Worm (Caenorhabditis elegans) whole organism, L1 larva: Measurements from ENCODE around the gene twk-21.

Experiments
- C16A3.4 ChIP-seq: fragments of 150-350 bp; optimal IDR thresholded peaks from 2 replicates; lab custom pipeline; 2014; ENCODE audit warnings: missing biosample characterization, missing genetic modification characterization
- C34B4.2 ChIP-seq: sonication (generic microtip); optimal IDR thresholded peaks from 2 replicates; lab custom pipeline; 2017; ENCODE audit warnings: mild to moderate bottlenecking, missing genetic modification characterization, missing compliant biosample characterization
- F16B12.6 ChIP-seq: fragments of 150-350 bp; optimal IDR thresholded peaks from 2 replicates; lab custom pipeline; 2014; ENCODE audit warnings: missing biosample characterization, missing genetic modification characterization
- aha-1 ChIP-seq: fragments of 150-350 bp; optimal IDR thresholded peaks from 2 replicates; lab custom pipeline; 2014; ENCODE audit warnings: missing biosample characterization, missing genetic modification characterization
- ama-1 ChIP-seq: fragments of 150-350 bp; optimal IDR thresholded peaks from 2 replicates; lab custom pipeline; 2014
- ceh-63 ChIP-seq: fragments of 200-800 bp; sonication (Bioruptor generic); optimal IDR thresholded peaks from 2 replicates; lab custom pipeline; 2018; ENCODE audit warnings: mild to moderate bottlenecking, missing genetic modification characterization, missing compliant biosample characterization
- dpl-1 ChIP-seq, 3 experiments: fragments of 150-350 bp in 2 of 3; sonication (generic microtip) in 1 of 3; optimal IDR thresholded peaks; 2 replicates each; lab custom pipeline; 2014 to 2017; ENCODE audit warnings: missing biosample characterization in 3 of 3, missing genetic modification characterization in 3 of 3, missing genetic modification reagents in 3 of 3
- dsc-1 ChIP-seq: sonication (generic microtip); optimal IDR thresholded peaks from 2 replicates; lab custom pipeline; 2016; ENCODE audit warnings: mild to moderate bottlenecking, missing genetic modification characterization, missing compliant biosample characterization
- efl-1 ChIP-seq, 4 experiments: fragments of 150-350 bp; optimal IDR thresholded peaks in 3 of 4; peaks in 1 of 4; 1 replicate in 1 of 4; 2 replicates in 3 of 4; lab custom pipeline; 2014; ENCODE audit warnings: missing biosample characterization in 2 of 4, missing genetic modification characterization in 2 of 4, missing genetic modification reagents in 2 of 4
- efl-3 ChIP-seq: fragments of 200-800 bp; sonication (Bioruptor generic); optimal IDR thresholded peaks from 2 replicates; lab custom pipeline; 2018; ENCODE audit warnings: mild to moderate bottlenecking, missing genetic modification characterization, missing compliant biosample characterization
- egl-13 ChIP-seq: sonication (generic microtip); optimal IDR thresholded peaks from 2 replicates; lab custom pipeline; 2016; ENCODE audit warnings: missing genotype, missing genetic modification reagents, missing genetic modification characterization, missing compliant biosample characterization
- egl-27 ChIP-seq, 2 experiments: fragments of 150-350 bp in 1 of 2; sonication (generic microtip); optimal IDR thresholded peaks; 3 replicates each; lab custom pipeline; 2017 to 2018; ENCODE audit warnings: missing biosample characterization in 2 of 2, missing genetic modification characterization in 2 of 2, missing genetic modification reagents in 2 of 2
- ets-5 ChIP-seq: fragments of 200-800 bp; sonication (Bioruptor generic); IDR thresholded peaks from 2 replicates; pipeline ENCODE4 v1.3.6; 2022; ENCODE audit warnings: missing genetic modification characterization, missing compliant biosample characterization
- fkh-10 ChIP-seq: sonication (generic microtip); optimal IDR thresholded peaks from 2 replicates; lab custom pipeline; 2017; ENCODE audit warnings: missing biosample characterization, missing genetic modification reagents, missing genetic modification characterization
- hpl-2 ChIP-seq: fragments of 150-350 bp; optimal IDR thresholded peaks from 2 replicates; lab custom pipeline; 2014; ENCODE audit warnings: missing biosample characterization, missing genetic modification reagents, missing genetic modification characterization
- isw-1 ChIP-seq: fragments of 200-800 bp; sonication (Bioruptor generic); IDR thresholded peaks from 2 replicates; pipeline ENCODE4 v1.3.6; 2022; ENCODE audit warnings: missing genetic modification characterization, missing compliant biosample characterization
- lin-13 ChIP-seq: fragments of 150-350 bp; optimal IDR thresholded peaks from 2 replicates; lab custom pipeline; 2014; ENCODE audit warnings: missing biosample characterization, missing genetic modification reagents, missing genetic modification characterization
- lin-35 ChIP-seq, 2 experiments: fragments of 150-350 bp; optimal IDR thresholded peaks; 2 replicates each; lab custom pipeline; 2014; ENCODE audit warnings: missing biosample characterization in 2 of 2, missing genetic modification characterization in 2 of 2, missing genetic modification reagents in 2 of 2
- lir-3 ChIP-seq: sonication (generic microtip); optimal IDR thresholded peaks from 2 replicates; lab custom pipeline; 2016; ENCODE audit warnings: mild to moderate bottlenecking, missing genetic modification characterization, moderate library complexity, missing compliant biosample characterization; ENCODE audit not compliant: poor library complexity
- lsy-2 ChIP-seq, 2 experiments: fragments of 150-350 bp; optimal IDR thresholded peaks; 2 replicates each; lab custom pipeline; 2014; ENCODE audit warnings: missing biosample characterization in 2 of 2, missing genetic modification characterization in 2 of 2
- mep-1 ChIP-seq: fragments of 150-350 bp; optimal IDR thresholded peaks from 2 replicates; lab custom pipeline; 2014; ENCODE audit warnings: missing biosample characterization, missing genetic modification characterization
- nhr-237 ChIP-seq: fragments of 150-350 bp; optimal IDR thresholded peaks from 2 replicates; lab custom pipeline; 2014; ENCODE audit warnings: missing biosample characterization, missing genetic modification characterization
- nhr-47 ChIP-seq: sonication (generic microtip); optimal IDR thresholded peaks from 2 replicates; lab custom pipeline; 2016; ENCODE audit warnings: mild to moderate bottlenecking, missing genetic modification characterization, moderate library complexity, missing compliant biosample characterization
- nhr-71 ChIP-seq: sonication (generic microtip); optimal IDR thresholded peaks from 2 replicates; lab custom pipeline; 2016; ENCODE audit warnings: mild to moderate bottlenecking, missing genetic modification characterization, moderate library complexity, missing compliant biosample characterization
- nhr-76 ChIP-seq: sonication (generic microtip); optimal IDR thresholded peaks from 2 replicates; lab custom pipeline; 2017; ENCODE audit warnings: missing biosample characterization, missing genetic modification characterization
- nhr-77 ChIP-seq: fragments of 150-350 bp; optimal IDR thresholded peaks from 2 replicates; lab custom pipeline; 2014; ENCODE audit warnings: missing biosample characterization, missing genetic modification characterization
- nhr-85 ChIP-seq: sonication (generic microtip); peaks from one replicate; lab custom pipeline; 2016; ENCODE audit warnings: missing genetic modification characterization, inconsistent platforms, missing compliant biosample characterization
- nhr-90 ChIP-seq: sonication (generic microtip); optimal IDR thresholded peaks from 2 replicates; lab custom pipeline; 2016; ENCODE audit warnings: mild to moderate bottlenecking, missing genetic modification characterization, missing compliant biosample characterization; ENCODE audit not compliant: poor library complexity
- pag-3 ChIP-seq: sonication (generic microtip); optimal IDR thresholded peaks from 2 replicates; lab custom pipeline; 2017; ENCODE audit warnings: missing genetic modification characterization, mild to moderate bottlenecking, missing compliant biosample characterization, antibody characterized with exemption, borderline replicate concordance; ENCODE audit not compliant: insufficient read depth
- pax-3 ChIP-seq: fragments of 200-800 bp; sonication (Bioruptor generic); optimal IDR thresholded peaks from 2 replicates; lab custom pipeline; 2018; ENCODE audit warnings: mild to moderate bottlenecking, missing genetic modification characterization, moderate library complexity, missing compliant biosample characterization
- pqm-1 ChIP-seq: sonication (generic microtip); optimal IDR thresholded peaks from 3 replicates; lab custom pipeline; 2017; ENCODE audit warnings: missing biosample characterization, missing genetic modification characterization
- rnt-1 ChIP-seq: sonication (generic microtip); optimal IDR thresholded peaks from 2 replicates; lab custom pipeline; 2016; ENCODE audit warnings: mild to moderate bottlenecking, missing genetic modification characterization, moderate library complexity, missing compliant biosample characterization
- snpc-4 ChIP-seq: fragments of 150-350 bp; optimal IDR thresholded peaks from 2 replicates; lab custom pipeline; 2014; ENCODE audit warnings: missing biosample characterization, missing genetic modification characterization
- snu-23 ChIP-seq: sonication (generic microtip); optimal IDR thresholded peaks from 2 replicates; lab custom pipeline; 2016; ENCODE audit warnings: missing genetic modification characterization, missing compliant biosample characterization
- sup-37 ChIP-seq: fragments of 200-800 bp; sonication (Bioruptor generic); optimal IDR thresholded peaks from 2 replicates; lab custom pipeline; 2018; ENCODE audit warnings: mild to moderate bottlenecking, missing genetic modification characterization, missing compliant biosample characterization
- swsn-7 ChIP-seq: sonication (generic microtip); optimal IDR thresholded peaks from 2 replicates; lab custom pipeline; 2016; ENCODE audit warnings: missing genetic modification characterization, missing compliant biosample characterization
- tbx-2 ChIP-seq: sonication (generic microtip); optimal IDR thresholded peaks from 2 replicates; lab custom pipeline; 2016; ENCODE audit warnings: missing genetic modification characterization, missing compliant biosample characterization
- tlp-1 ChIP-seq: fragments of 150-350 bp; optimal IDR thresholded peaks from 2 replicates; lab custom pipeline; 2014; ENCODE audit warnings: missing biosample characterization, missing genetic modification characterization
- unc-130 ChIP-seq: fragments of 150-350 bp; optimal IDR thresholded peaks from 2 replicates; lab custom pipeline; 2017; ENCODE audit warnings: missing biosample characterization, missing genetic modification characterization, inconsistent platforms
- unc-98 ChIP-seq: fragments of 200-800 bp; sonication (Bioruptor generic); IDR thresholded peaks from 2 replicates; pipeline ENCODE4 v1.3.6; 2022; ENCODE audit warnings: missing genetic modification characterization, missing compliant biosample characterization
- vab-15 ChIP-seq: sonication (generic microtip); optimal IDR thresholded peaks from 2 replicates; lab custom pipeline; 2017; ENCODE audit warnings: missing genotype, mild to moderate bottlenecking, missing genetic modification characterization, missing compliant biosample characterization
- xbp-1 ChIP-seq: sonication (generic microtip); optimal IDR thresholded peaks from 2 replicates; lab custom pipeline; 2016; ENCODE audit warnings: missing genetic modification characterization, missing compliant biosample characterization
- zag-1 ChIP-seq: fragments of 150-350 bp; optimal IDR thresholded peaks from 2 replicates; lab custom pipeline; 2014; ENCODE audit warnings: missing biosample characterization, missing genetic modification characterization
- zip-4 ChIP-seq: fragments of 200-800 bp; sonication (Bioruptor generic); optimal IDR thresholded peaks from 2 replicates; lab custom pipeline; 2018; ENCODE audit warnings: mild to moderate bottlenecking, missing genetic modification characterization, moderate library complexity, missing compliant biosample characterization
- ztf-11 ChIP-seq, 2 experiments: sonication (generic microtip); optimal IDR thresholded peaks; 2 replicates each; lab custom pipeline; 2016 to 2017; ENCODE audit warnings: missing genetic modification characterization in 2 of 2, missing biosample characterization in 1 of 2, missing compliant biosample characterization in 1 of 2
- ztf-4 ChIP-seq: fragments of 150-350 bp; optimal IDR thresholded peaks from 2 replicates; lab custom pipeline; 2014; ENCODE audit warnings: missing biosample characterization, missing genetic modification characterization

Gene twk-21

DNA sequence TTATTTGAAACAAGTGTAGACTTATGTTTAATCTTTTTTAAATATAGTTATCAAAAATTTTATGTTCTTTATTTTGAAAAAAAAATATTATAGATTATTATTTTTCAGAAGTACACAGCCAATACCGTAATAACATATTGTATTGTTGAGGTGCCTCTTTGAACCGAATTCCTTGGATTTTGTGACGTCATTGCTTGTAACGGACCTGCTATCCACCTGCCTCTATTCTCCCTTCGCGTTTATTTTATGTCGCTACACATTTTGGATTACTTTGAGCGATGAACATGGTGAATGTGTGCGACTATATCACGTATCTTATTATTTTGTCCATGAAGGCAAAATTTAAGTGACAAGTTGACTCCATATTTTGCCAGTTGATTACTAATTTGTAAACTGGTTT lies 27.5 kb downstream of the twk-21 start:
- peak; percentile 30 for TF ChIP-seq nhr-71
- peak; percentile 21 for TF ChIP-seq snu-23
- TF ChIP-seq vab-15 (tag; lab: Kevin White, UChicago), result no peak
- TF ChIP-seq efl-1 (optimal IDR thresholded peaks at IDR 0.05; lab: Kevin White, UChicago), result no peak
- peak in 1 of 2 experiments; percentile 83 for TF ChIP-seq efl-1 (GFP tag; optimal IDR thresholded peaks at IDR 0.05 in 1 of 2; lab: Kevin White, UChicago)
- peak; percentile 57 for TF ChIP-seq nhr-47 (tag; lab: Kevin White, UChicago)
- TF ChIP-seq nhr-90, result peak; percentile 4
- peak; percentile 42 for TF ChIP-seq dsc-1 (tag; lab: Kevin White, UChicago)
- TF ChIP-seq C16A3.4 (tag; lab: Kevin White, UChicago), result no peak
- TF ChIP-seq xbp-1, result no peak

DNA sequence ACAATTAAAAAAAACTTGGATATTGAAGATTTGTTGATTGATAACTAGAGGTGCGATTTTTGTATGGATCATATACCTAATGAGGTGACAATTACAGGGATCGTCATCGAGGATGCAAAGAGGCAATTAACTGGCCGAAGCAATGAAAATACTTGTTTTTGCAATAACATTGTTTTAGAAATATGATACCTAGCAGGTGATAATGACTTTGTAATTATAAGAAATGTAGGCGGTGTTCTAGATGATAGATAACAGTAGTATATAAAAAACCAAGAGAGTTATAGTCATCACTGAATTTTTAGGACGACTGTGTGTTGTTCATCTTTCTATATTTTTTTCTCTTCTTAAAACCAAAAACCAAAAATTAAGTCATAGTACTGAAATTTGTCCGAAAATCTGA lies 28.6 kb downstream of the twk-21 start, which contains the start of gene C11G6.2:
C11G6.2 (plus strand) TSS at position 301 of the 400 bp plus-strand sequence.
- TF ChIP-seq lin-13 (GFP tag; lab: Kevin White, UChicago) (no peak), ets-5 (GFP tag; lab: Robert Waterston, UW) (no peak), pag-3 (tag; lab: Kevin White, UChicago) (no peak), egl-27 (tag; optimal IDR thresholded peaks at IDR 0.05; lab: Kevin White, UChicago) (no peak), egl-13 (tag; lab: Kevin White, UChicago) (no peak), unc-98 (GFP tag; lab: Robert Waterston, UW) (no peak), lin-35 (GFP tag; optimal IDR thresholded peaks at IDR 0.05; lab: Kevin White, UChicago) (no peak), C16A3.4 (tag; lab: Kevin White, UChicago) (no peak), aha-1 (tag; lab: Kevin White, UChicago) (no peak), tlp-1 (no peak), unc-130 (tag; lab: Kevin White, UChicago) (no peak), ztf-4 (no peak), xbp-1 (no peak), hpl-2 (GFP tag; lab: Kevin White, UChicago) (no peak), lir-3 (no peak), nhr-237 (tag; lab: Kevin White, UChicago) (no peak)

ce11 chrX:16331425-16331824 lies 31.7 kb downstream of the twk-21 start:
- TF ChIP-seq tbx-2 (tag; lab: Kevin White, UChicago), result no peak
- TF ChIP-seq C34B4.2 (tag; lab: Kevin White, UChicago), result no peak
- no peak for TF ChIP-seq ama-1
- TF ChIP-seq rnt-1 (tag; lab: Kevin White, UChicago), result peak; percentile 7
- TF ChIP-seq pax-3, result no peak
- no peak for TF ChIP-seq zip-4 (GFP tag; lab: Kevin White, UChicago)
- TF ChIP-seq nhr-85 (tag; lab: Kevin White, UChicago), result peak; percentile 9
- no peak for TF ChIP-seq C16A3.4 (tag; lab: Kevin White, UChicago)
- TF ChIP-seq pqm-1 (tag; lab: Kevin White, UChicago), result no peak
- TF ChIP-seq swsn-7 (tag; lab: Kevin White, UChicago), result no peak
- TF ChIP-seq nhr-77 (tag; lab: Kevin White, UChicago), result no peak
- TF ChIP-seq isw-1 (GFP tag; lab: Robert Waterston, UW), result no peak
- TF ChIP-seq efl-1 (optimal IDR thresholded peaks at IDR 0.05; lab: Kevin White, UChicago), result peak; percentile 9 to 49
- TF ChIP-seq efl-1 (GFP tag; optimal IDR thresholded peaks at IDR 0.05 in 1 of 2; lab: Kevin White, UChicago), result no peak

DNA sequence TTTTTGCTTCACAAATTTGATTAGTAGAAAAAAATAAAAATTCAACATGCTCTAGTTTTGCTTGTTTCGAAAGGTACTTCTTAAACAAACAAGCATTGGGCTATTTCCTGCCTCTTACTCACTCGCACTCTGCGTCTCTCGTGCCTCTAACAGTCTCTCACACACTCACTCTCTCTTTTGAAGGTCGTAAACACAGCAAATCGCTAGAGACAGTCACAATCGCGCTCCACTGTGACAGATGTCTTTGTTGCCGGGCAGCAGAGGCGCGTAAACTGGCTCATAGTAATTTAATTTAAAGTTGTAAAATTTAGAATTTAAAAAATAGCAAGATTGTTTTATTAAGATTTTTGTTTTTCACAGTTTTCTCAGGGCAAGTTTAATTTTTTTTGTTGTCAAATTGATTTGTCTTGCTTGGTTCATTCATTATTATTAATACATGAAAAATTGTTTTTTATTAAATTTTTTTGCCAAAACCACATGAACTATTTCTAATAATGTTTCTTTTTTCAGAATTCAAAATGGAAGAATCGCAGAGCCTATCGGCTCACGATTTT lies 32.3 kb downstream of the twk-21 start, which contains the start of gene taf-3:
taf-3 (plus strand) TSS at position 504 of the 554 bp plus-strand sequence.
- no peak for TF ChIP-seq unc-130 (tag; lab: Kevin White, UChicago)
- no peak for TF ChIP-seq ets-5 (GFP tag; lab: Robert Waterston, UW)
- TF ChIP-seq pax-3, result no peak
- TF ChIP-seq snpc-4, result no peak
- peak in 2 of 3 experiments; percentile 46 to 52 for TF ChIP-seq dpl-1 (GFP tag; optimal IDR thresholded peaks at IDR 0.05; lab: Kevin White, UChicago)
- TF ChIP-seq nhr-47 (tag; lab: Kevin White, UChicago), result peak; percentile 33
- TF ChIP-seq lsy-2 (tag; optimal IDR thresholded peaks at IDR 0.05; lab: Kevin White, UChicago), result peak; percentile 22 to 64
- no peak for TF ChIP-seq F16B12.6 (tag; lab: Kevin White, UChicago)
- TF ChIP-seq snu-23, result peak; percentile 57
- no peak for TF ChIP-seq zip-4 (GFP tag; lab: Kevin White, UChicago)
- peak; percentile 15 for TF ChIP-seq xbp-1
- TF ChIP-seq hpl-2 (GFP tag; lab: Kevin White, UChicago), result no peak
- TF ChIP-seq nhr-76, result no peak
- TF ChIP-seq ztf-11 (tag; optimal IDR thresholded peaks at IDR 0.05; lab: Kevin White, UChicago), result no peak
- no peak for TF ChIP-seq ceh-63
- TF ChIP-seq aha-1 (tag; lab: Kevin White, UChicago), result no peak
- no peak for TF ChIP-seq efl-3 (GFP tag; lab: Kevin White, UChicago)
- no peak for TF ChIP-seq zag-1 (tag; lab: Kevin White, UChicago)
- no peak for TF ChIP-seq fkh-10 (GFP tag; lab: Kevin White, UChicago)
- no peak for TF ChIP-seq sup-37 (GFP tag; lab: Kevin White, UChicago)
- peak; percentile 34 for TF ChIP-seq mep-1 (tag; lab: Kevin White, UChicago)
